Worm (Caenorhabditis elegans): ENCODE data around the gene F37C4.6.

F37C4.6 gene

DNA sequence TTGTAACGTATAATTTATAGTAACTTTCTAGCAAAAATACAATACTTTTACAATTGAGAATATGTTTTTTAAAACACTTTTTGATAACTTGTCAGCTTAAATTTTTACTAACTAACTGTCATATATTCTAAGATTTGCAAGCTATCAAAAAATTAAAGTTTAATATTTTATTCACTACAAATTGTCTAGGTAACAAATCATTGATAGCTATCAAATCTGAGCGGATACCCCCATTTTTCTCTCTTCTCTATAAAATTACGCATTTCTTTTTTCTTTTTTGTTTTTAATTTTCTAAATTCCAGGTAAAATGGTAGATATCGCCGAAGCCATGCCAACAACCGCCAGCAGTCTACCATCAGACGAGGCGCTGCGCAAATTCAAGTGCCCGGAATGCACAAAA, 22.6 kb downstream of the F37C4.6 start, which contains the start of gene zag-1:
zag-1 (plus strand) TSS at position 301 of the 400 bp plus-strand sequence.
- TF ChIP-seq hpl-2 (GFP tag; optimal IDR thresholded peaks at IDR 0.05) (no peak), nhr-11 (tag; optimal IDR thresholded peaks at IDR 0.05) (no peak)

- TF ChIP-seq dsc-1 (tag; optimal IDR thresholded peaks at IDR 0.05) (peak; percentile 16), lin-14 (GFP tag; optimal IDR thresholded peaks at IDR 0.05) (peak; percentile 25), pax-3 (tag; optimal IDR thresholded peaks at IDR 0.05) (no peak), lin-35 (GFP tag; optimal IDR thresholded peaks at IDR 0.05) (no peak), ceh-63 (GFP tag; optimal IDR thresholded peaks at IDR 0.05) (no peak), mab-9 (GFP tag; IDR thresholded peaks at IDR 0.05) (no peak), nhr-71 (tag; optimal IDR thresholded peaks at IDR 0.05) (no peak)
Measured at ce11 chrIV:3854606-3855005, 23.5 kb downstream of the F37C4.6 start.

DNA sequence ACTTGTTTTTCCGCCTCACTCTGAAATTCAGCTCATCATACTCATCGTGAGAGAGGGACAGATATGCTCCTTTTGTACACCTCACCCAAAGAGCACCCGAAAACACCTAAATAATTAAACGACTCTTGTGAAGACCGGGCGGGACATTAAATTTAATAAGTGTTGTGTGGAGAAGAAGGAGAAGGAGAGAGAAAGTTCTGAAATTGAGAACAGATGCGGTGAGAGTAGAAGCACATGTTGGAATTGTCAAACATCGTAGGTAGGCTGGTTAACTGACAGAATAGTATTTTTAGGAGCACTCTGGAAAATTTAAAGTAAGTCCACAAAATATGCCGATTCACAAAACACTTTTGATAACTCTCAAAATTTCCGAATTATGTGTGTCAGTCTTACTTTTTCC, 24.6 kb downstream of the F37C4.6 start:
- TF ChIP-seq mab-9 (GFP tag; IDR thresholded peaks at IDR 0.05), result no peak
- peak; percentile 80 for TF ChIP-seq fkh-4 (tag; optimal IDR thresholded peaks at IDR 0.05; ENCODE audit: borderline replicate concordance)
- peak; percentile 95 for TF ChIP-seq dsc-1 (tag; optimal IDR thresholded peaks at IDR 0.05)

DNA sequence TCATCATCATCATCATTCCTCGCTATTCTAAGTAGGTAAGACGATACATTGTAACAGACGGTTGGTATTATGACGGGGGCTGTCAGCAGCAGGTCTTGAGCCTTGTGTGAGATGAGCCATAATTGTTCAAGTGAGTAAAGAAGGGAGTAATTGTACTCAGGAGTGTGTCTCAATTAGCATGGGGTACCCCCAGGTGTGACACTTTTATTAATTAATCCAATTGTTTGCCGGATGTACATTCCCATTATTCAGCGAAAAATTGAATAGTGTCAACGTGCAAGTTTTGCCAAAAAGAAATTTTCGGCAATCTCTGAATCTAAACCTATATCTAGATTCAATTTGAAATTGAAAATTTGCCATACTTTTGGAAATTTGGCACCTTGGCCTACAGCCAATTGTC, 29.1 kb downstream of the F37C4.6 start:
- TF ChIP-seq F16B12.6 (tag; optimal IDR thresholded peaks at IDR 0.05), result no peak
- no peak for TF ChIP-seq alr-1 (tag; optimal IDR thresholded peaks at IDR 0.05; ENCODE audit: borderline replicate concordance)
- no peak for TF ChIP-seq snu-23 (GFP tag; optimal IDR thresholded peaks at IDR 0.05)
- TF ChIP-seq egl-13 (tag; optimal IDR thresholded peaks at IDR 0.05), result no peak
- TF ChIP-seq fkh-4 (tag; optimal IDR thresholded peaks at IDR 0.05; ENCODE audit: borderline replicate concordance), result no peak
- TF ChIP-seq ztf-11 (tag; optimal IDR thresholded peaks at IDR 0.05), result no peak
- TF ChIP-seq dsc-1 (tag; optimal IDR thresholded peaks at IDR 0.05), result no peak
- TF ChIP-seq pag-3 (tag; optimal IDR thresholded peaks at IDR 0.05; ENCODE audit: borderline replicate concordance, insufficient read depth), result no peak
- TF ChIP-seq ets-5 (GFP tag; IDR thresholded peaks at IDR 0.05), result no peak
- TF ChIP-seq elt-3 (tag; optimal IDR thresholded peaks at IDR 0.05), result no peak
- no peak for TF ChIP-seq ama-1 (optimal IDR thresholded peaks at IDR 0.05)
- no peak for TF ChIP-seq mef-2 (tag; optimal IDR thresholded peaks at IDR 0.05)
- TF ChIP-seq lin-39 (tag; optimal IDR thresholded peaks at IDR 0.05), result no peak
- TF ChIP-seq aha-1 (tag; optimal IDR thresholded peaks at IDR 0.05), result no peak
- TF ChIP-seq zip-4 (GFP tag; optimal IDR thresholded peaks at IDR 0.05), result no peak
- no peak for TF ChIP-seq nhr-85 (tag)
- no peak for TF ChIP-seq C04F5.9 (tag; optimal IDR thresholded peaks at IDR 0.05)
- no peak for TF ChIP-seq lin-35 (GFP tag; optimal IDR thresholded peaks at IDR 0.05)
- no peak for TF ChIP-seq lin-13 (GFP tag; optimal IDR thresholded peaks at IDR 0.05)

- no peak for TF ChIP-seq ztf-11 (tag; optimal IDR thresholded peaks at IDR 0.05)
- no peak for TF ChIP-seq sox-4 (tag; optimal IDR thresholded peaks at IDR 0.05)
- TF ChIP-seq fkh-10 (GFP tag; optimal IDR thresholded peaks at IDR 0.05), result peak; percentile 49
- TF ChIP-seq lin-14 (GFP tag; optimal IDR thresholded peaks at IDR 0.05), result peak; percentile 41
- TF ChIP-seq ces-1 (GFP tag; optimal IDR thresholded peaks at IDR 0.05), result peak; percentile 9
- TF ChIP-seq efl-1 (optimal IDR thresholded peaks at IDR 0.05), result no peak
- peak in 1 of 2 experiments; percentile 44 for TF ChIP-seq efl-1 (GFP tag; optimal IDR thresholded peaks at IDR 0.05 in 1 of 2)
Measured at ce11 chrIV:3847489-3847888, 30.6 kb downstream of the F37C4.6 start.

DNA sequence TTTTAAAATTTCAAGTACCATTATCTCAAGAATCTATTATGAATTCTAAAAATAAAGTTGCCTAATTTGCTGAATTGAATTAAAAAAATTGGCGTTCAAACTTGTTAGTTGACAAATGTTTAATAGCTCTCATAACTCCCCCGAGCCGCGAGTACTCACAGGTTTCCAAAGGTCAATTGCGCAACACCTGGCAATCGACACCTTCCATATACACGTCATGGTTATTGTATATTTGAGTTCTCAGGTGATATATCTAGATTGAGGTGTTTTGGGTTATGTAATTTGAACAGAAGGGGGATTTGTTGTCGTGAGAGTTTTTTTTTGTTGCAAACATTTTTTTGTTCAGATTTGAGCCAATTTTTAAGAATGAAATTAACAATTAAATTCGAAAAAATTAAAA, 33.5 kb downstream of the F37C4.6 start:
- TF ChIP-seq mdl-1 (tag; optimal IDR thresholded peaks at IDR 0.05), result no peak
- TF ChIP-seq egl-13 (tag; optimal IDR thresholded peaks at IDR 0.05), result no peak
- TF ChIP-seq isw-1 (GFP tag; IDR thresholded peaks at IDR 0.05), result no peak
- no peak for TF ChIP-seq pax-3 (tag; optimal IDR thresholded peaks at IDR 0.05)
- no peak for TF ChIP-seq lin-35 (GFP tag; optimal IDR thresholded peaks at IDR 0.05)
- TF ChIP-seq ztf-4 (tag; optimal IDR thresholded peaks at IDR 0.05), result no peak
- TF ChIP-seq ama-1 (optimal IDR thresholded peaks at IDR 0.05), result no peak
- no peak for TF ChIP-seq egl-27 (tag; optimal IDR thresholded peaks at IDR 0.05)
- no peak for TF ChIP-seq nhr-84 (tag; optimal IDR thresholded peaks at IDR 0.05)
- TF ChIP-seq unc-30 (tag; optimal IDR thresholded peaks at IDR 0.05), result no peak
- TF ChIP-seq nhr-12 (tag; optimal IDR thresholded peaks at IDR 0.05), result no peak
- no peak for TF ChIP-seq C04F5.9 (tag; optimal IDR thresholded peaks at IDR 0.05)
- no peak for TF ChIP-seq lin-39 (tag; optimal IDR thresholded peaks at IDR 0.05)
- TF ChIP-seq fkh-8 (tag; optimal IDR thresholded peaks at IDR 0.05), result no peak

Data from whole organism, L1 larva.